Worm (Caenorhabditis elegans): ENCODE data around the gene unc-47.

Gene unc-47

DNA sequence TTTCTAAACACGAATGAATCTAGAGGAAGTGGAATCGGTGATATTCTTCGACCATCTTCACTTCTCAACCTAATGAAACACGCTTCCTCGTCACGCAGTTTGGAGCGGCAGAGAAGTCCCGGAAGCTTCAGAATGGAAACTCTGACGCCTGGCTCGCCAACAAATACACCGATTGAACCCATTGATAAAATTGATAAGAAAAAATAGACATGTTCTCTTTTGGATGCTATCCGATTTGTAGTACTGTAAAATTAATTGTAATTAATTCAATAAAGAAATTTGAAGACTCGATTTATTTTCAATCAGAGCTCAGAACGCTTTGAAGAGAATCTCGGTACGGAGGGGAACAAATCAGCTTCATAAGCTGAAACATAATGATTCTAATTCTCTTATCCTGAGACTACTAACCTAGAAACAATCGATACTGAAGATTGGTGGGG, 28.5 kb upstream of the unc-47 start (continued):
- TF ChIP-seq F37B4.10 (GFP tag; IDR thresholded peaks at IDR 0.05) (0 out of 2 replicates have a peak, but pooled peaks have one; percentile 91), lsl-1 (GFP tag; optimal IDR thresholded peaks at IDR 0.05) (peak; percentile 12), Y79H2A.3 (GFP tag; conservative IDR thresholded peaks at IDR 0.05) (0 out of 2 replicates have a peak, but pooled peaks have one; percentile 42), Y95B8A.8 (GFP tag; IDR thresholded peaks at IDR 0.05) (peak; percentile 79), somi-1 (GFP tag; optimal IDR thresholded peaks at IDR 0.05) (peak; percentile 73), snpc-1.1 (tag; optimal IDR thresholded peaks at IDR 0.05; ENCODE audit: insufficient read depth) (peak; percentile 45), hrde-1 (tag; optimal IDR thresholded peaks at IDR 0.05; ENCODE audit: borderline replicate concordance) (peak; percentile 76), snpc-3.4 (tag; optimal IDR thresholded peaks at IDR 0.05) (peak; percentile 69), madf-3 (GFP tag; IDR thresholded peaks at IDR 0.05) (0 out of 2 replicates have a peak, but pooled peaks have one; percentile 45), snpc-4 (GFP tag; optimal IDR thresholded peaks at IDR 0.05) (no peak), snpc-4 (tag; optimal IDR thresholded peaks at IDR 0.05) (peak in 3 of 4 experiments; percentile 1 to 54 (median 52)), chd-7 (tag; optimal IDR thresholded peaks at IDR 0.05) (peak; percentile 89), hmg-20 (GFP tag; IDR thresholded peaks at IDR 0.05) (0 out of 2 replicates have a peak, but pooled peaks have one; percentile 3), lin-40 (tag; optimal IDR thresholded peaks at IDR 0.05) (peak; percentile 69), ceh-58 (GFP tag; IDR thresholded peaks at IDR 0.05) (0 out of 2 replicates have a peak, but pooled peaks have one; percentile 6), F33H1.4 (GFP tag; IDR thresholded peaks at IDR 0.05) (peak; percentile 47), F39B2.1 (GFP tag; IDR thresholded peaks at IDR 0.05) (no peak), F52B5.7 (tag; optimal IDR thresholded peaks at IDR 0.05) (peak; percentile 81), B0035.1 (tag; optimal IDR thresholded peaks at IDR 0.05) (peak; percentile 83), egl-44 (GFP tag; IDR thresholded peaks at IDR 0.05) (no peak), madf-10 (tag; optimal IDR thresholded peaks at IDR 0.05) (peak; percentile 81), him-1 (tag; optimal IDR thresholded peaks at IDR 0.05) (no peak), dox-1 (GFP tag; IDR thresholded peaks at IDR 0.05) (peak; percentile 72), fkh-3 (tag; optimal IDR thresholded peaks at IDR 0.05) (peak; percentile 51), lag-1 (GFP tag; IDR thresholded peaks at IDR 0.05) (no peak), atf-7 (tag; optimal IDR thresholded peaks at IDR 0.05) (peak; percentile 90), tbp1 (GFP tag; optimal IDR thresholded peaks at IDR 0.05) (peak; percentile 63), ztf-25 (GFP tag; IDR thresholded peaks at IDR 0.05) (no peak), rpc-1 (optimal IDR thresholded peaks at IDR 0.05) (no peak), rpc-1 (tag; optimal IDR thresholded peaks at IDR 0.05) (no peak), nfya-1 (tag; optimal IDR thresholded peaks at IDR 0.05; ENCODE audit: borderline replicate concordance, insufficient read depth) (no peak), attf-3 (GFP tag; conservative IDR thresholded peaks at IDR 0.05) (0 out of 2 replicates have a peak, but pooled peaks have one; percentile 9), hmg-1.2 (GFP tag; IDR thresholded peaks at IDR 0.05) (peak; percentile 55), egl-18 (GFP tag; IDR thresholded peaks at IDR 0.05) (0 out of 2 replicates have a peak, but pooled peaks have one; percentile 18), mxl-1 (tag; optimal IDR thresholded peaks at IDR 0.05) (peak; percentile 45), let-526 (GFP tag; IDR thresholded peaks at IDR 0.05) (peak; percentile 87), ZK185.1 (tag; optimal IDR thresholded peaks at IDR 0.05; ENCODE audit: poor library complexity, severe bottlenecking) (peak; percentile 86), xnd-1 (tag; optimal IDR thresholded peaks at IDR 0.05) (no peak), nhr-120 (GFP tag; IDR thresholded peaks at IDR 0.05) (no peak), ama-1 (optimal IDR thresholded peaks at IDR 0.05) (peak; percentile 95), ama-1 (GFP tag; optimal IDR thresholded peaks at IDR 0.05) (peak; percentile 61 to 77), F10E7.11 (tag; optimal IDR thresholded peaks at IDR 0.05) (peak; percentile 75), unc-130 (GFP tag; optimal IDR thresholded peaks at IDR 0.05) (peak; percentile 21), nhr-90 (tag; optimal IDR thresholded peaks at IDR 0.05) (peak; percentile 68), F23B12.7 (tag; optimal IDR thresholded peaks at IDR 0.05; ENCODE audit: insufficient read depth) (no peak), D2030.7 (GFP tag; IDR thresholded peaks at IDR 0.05) (0 out of 2 replicates have a peak, but pooled peaks have one; percentile 29), lin-35 (GFP tag; optimal IDR thresholded peaks at IDR 0.05) (peak in 1 of 3 experiments; percentile 71), madf-8 (GFP tag; conservative IDR thresholded peaks at IDR 0.05) (0 out of 2 replicates have a peak, but pooled peaks have one; percentile 13)
